Worm (Caenorhabditis elegans): Measurements from ENCODE around the gene pqn-89.

The pqn-89 gene

DNA sequence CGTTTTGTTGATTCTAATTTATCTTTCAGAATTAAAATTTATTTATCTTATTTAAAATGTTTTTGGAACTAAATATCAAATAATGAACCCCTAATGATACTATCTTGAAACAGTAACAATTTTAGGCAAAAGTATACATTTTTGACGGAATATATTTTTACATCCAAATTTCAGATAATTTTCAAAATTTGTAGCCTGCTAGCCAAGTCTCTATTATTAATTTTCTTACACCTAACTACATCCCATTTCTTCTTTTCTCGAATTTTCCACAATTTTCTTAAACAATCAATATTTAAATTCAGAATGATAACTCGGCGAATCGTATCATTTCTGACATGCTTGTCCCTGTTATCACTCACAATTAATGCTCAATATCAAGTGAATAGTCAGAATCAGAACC is at the start of gene pqn-89:
Gene pqn-89, plus strand, starts transcription at position 301 of the 400 bp plus-strand sequence.
- TF ChIP-seq daf-16 (GFP tag; optimal IDR thresholded peaks at IDR 0.05), result no peak
- TF ChIP-seq daf-16 (tag; optimal IDR thresholded peaks at IDR 0.05), result peak; percentile 81
- no peak for TF ChIP-seq ceh-32 (tag; optimal IDR thresholded peaks at IDR 0.05; ENCODE audit: poor library complexity)
- no peak for TF ChIP-seq spr-1 (tag; optimal IDR thresholded peaks at IDR 0.05)

ce11 chrIV:6457472-6457871 is 49.1 kb upstream of the pqn-89 start, which contains the start of gene lgc-10:
lgc-10 (minus strand) TSS chrIV:6457572.
- TF ChIP-seq jun-1 (tag; optimal IDR thresholded peaks at IDR 0.05) (no peak), ZK546.5 (tag; optimal IDR thresholded peaks at IDR 0.05) (no peak), lin-29 (GFP tag; IDR thresholded peaks at IDR 0.05) (no peak), F37D6.2 (tag; optimal IDR thresholded peaks at IDR 0.05) (no peak), tra-1 (GFP tag; IDR thresholded peaks at IDR 0.05) (no peak), madf-5 (GFP tag; IDR thresholded peaks at IDR 0.05) (no peak), nhr-76 (tag; optimal IDR thresholded peaks at IDR 0.05) (no peak), F26F4.8 (GFP tag; conservative IDR thresholded peaks at IDR 0.05) (no peak), hlh-11 (tag; optimal IDR thresholded peaks at IDR 0.05) (no peak), attf-4 (tag; optimal IDR thresholded peaks at IDR 0.05) (no peak), rbr-2 (tag; optimal IDR thresholded peaks at IDR 0.05) (no peak), aly-2 (tag; optimal IDR thresholded peaks at IDR 0.05) (no peak), zip-11 (GFP tag; IDR thresholded peaks at IDR 0.05) (no peak), Y48G9A.11 (GFP tag; IDR thresholded peaks at IDR 0.05) (no peak), ctbp-1 (GFP tag; IDR thresholded peaks at IDR 0.05) (no peak), ceh-28 (tag; optimal IDR thresholded peaks at IDR 0.05) (no peak), lin-15B (tag; optimal IDR thresholded peaks at IDR 0.05) (no peak), nhr-102 (tag; optimal IDR thresholded peaks at IDR 0.05) (no peak), ama-1 (optimal IDR thresholded peaks at IDR 0.05) (no peak)

ce11 chrIV:6460596-6460995 is 45.9 kb upstream of the pqn-89 start:
- TF ChIP-seq R02D3.7 (tag; optimal IDR thresholded peaks at IDR 0.05) (no peak), snpc-1.2 (GFP tag; IDR thresholded peaks at IDR 0.05) (peak; percentile 87)

DNA sequence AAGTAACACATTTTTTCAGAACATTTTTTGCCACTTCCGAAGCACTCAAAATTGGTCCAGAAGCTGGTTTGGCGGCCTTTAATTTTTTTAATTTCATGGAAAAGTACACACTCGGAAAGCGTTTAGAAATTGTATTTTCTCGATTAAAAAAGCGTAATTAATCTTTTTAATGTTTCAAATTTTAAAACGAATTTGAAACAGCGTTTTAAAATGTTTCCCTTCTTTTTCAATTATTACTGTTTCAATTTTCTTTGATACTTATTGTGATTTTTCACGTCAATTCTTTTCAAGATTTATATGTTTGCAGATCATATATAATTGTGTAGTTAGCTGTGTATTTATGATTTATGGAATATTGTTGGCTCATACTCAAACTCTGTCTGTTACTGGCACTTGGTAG is 42.5 kb upstream of the pqn-89 start, which contains the start of gene acr-25:
Gene acr-25, plus strand, starts transcription at position 301 of the 400 bp plus-strand sequence.
- TF ChIP-seq zfp-2 (tag; optimal IDR thresholded peaks at IDR 0.05), result no peak

DNA sequence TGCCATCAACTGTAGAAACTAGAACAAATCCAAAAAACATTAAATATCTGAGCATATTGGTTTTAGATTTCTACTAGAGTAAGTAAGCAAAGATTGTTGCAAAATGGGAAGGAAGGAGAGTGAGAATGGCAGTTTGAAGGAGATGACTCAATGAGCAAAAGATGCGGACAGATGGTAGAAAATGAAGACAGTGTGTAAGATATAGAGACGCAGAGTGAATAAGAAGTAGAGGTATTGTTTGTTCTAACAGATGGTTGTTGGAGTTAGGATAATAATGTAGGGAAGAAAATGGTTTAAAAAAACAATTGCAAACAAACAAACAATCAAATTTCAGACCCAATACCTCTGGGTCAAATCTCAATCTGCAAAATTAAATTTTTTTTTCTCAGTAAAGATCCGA is 35.3 kb upstream of the pqn-89 start, which contains the start of gene tmed-13:
Gene tmed-13, minus strand, starts transcription at position 169 of the 400 bp plus-strand sequence.
- TF ChIP-seq unc-62 (GFP tag; optimal IDR thresholded peaks at IDR 0.05 in 1 of 2), result no peak
- TF ChIP-seq unc-62 (tag; optimal IDR thresholded peaks at IDR 0.05), result no peak
- TF ChIP-seq nhr-42 (GFP tag; IDR thresholded peaks at IDR 0.05), result no peak
- TF ChIP-seq F10B5.3 (tag; optimal IDR thresholded peaks at IDR 0.05), result no peak
- no peak for TF ChIP-seq cey-2 (tag; optimal IDR thresholded peaks at IDR 0.05; ENCODE audit: borderline replicate concordance, insufficient read depth)
- no peak for TF ChIP-seq ceh-44 (GFP tag; IDR thresholded peaks at IDR 0.05)
- TF ChIP-seq lin-38 (GFP tag; IDR thresholded peaks at IDR 0.05), result no peak
- TF ChIP-seq nhr-111 (GFP tag; optimal IDR thresholded peaks at IDR 0.05), result no peak
- no peak for TF ChIP-seq hif-1 (tag; optimal IDR thresholded peaks at IDR 0.05)
- TF ChIP-seq mxl-3 (GFP tag; optimal IDR thresholded peaks at IDR 0.05), result no peak
